Fruit fly (Drosophila melanogaster) whole organism, embryonic: ENCODE results near the gene stg.

Source experiments
- Atf3 ChIP-seq: fragments of 200-800 bp; sonication (Bioruptor generic); optimal IDR thresholded peaks from 3 replicates; lab custom pipeline; 2016; ENCODE audit warnings: missing biosample characterization, missing genetic modification characterization
- C15 ChIP-seq: fragments of 200-800 bp; sonication (Bioruptor generic); IDR thresholded peaks from 3 replicates; pipeline ENCODE4 v1.3.6; 2022; ENCODE audit warnings: missing biosample characterization, missing genetic modification characterization
- CG10462 ChIP-seq: fragments of 200-800 bp; sonication (Bioruptor generic); optimal IDR thresholded peaks from 2 replicates; lab custom pipeline; 2016; ENCODE audit warnings: missing biosample characterization, missing genetic modification characterization
- CG11085 ChIP-seq: fragments of 200-800 bp; sonication (Bioruptor generic); IDR thresholded peaks from 2 replicates; pipeline ENCODE4 v1.3.6; 2022; ENCODE audit warnings: missing biosample characterization, missing genetic modification characterization
- CG11696 ChIP-seq: fragments of 200-800 bp; sonication (Bioruptor generic); IDR thresholded peaks from 2 replicates; pipeline ENCODE4 v1.3.6; 2022; ENCODE audit warnings: missing biosample characterization, missing genetic modification characterization
- CG12391 ChIP-seq: fragments of 200-800 bp; sonication (Bioruptor generic); optimal IDR thresholded peaks from 3 replicates; lab custom pipeline; 2018; ENCODE audit warnings: missing biosample characterization, mild to moderate bottlenecking, missing genetic modification characterization, moderate library complexity
- CG12769 ChIP-seq: fragments of 200-800 bp; sonication (Bioruptor generic); optimal IDR thresholded peaks from 2 replicates; lab custom pipeline; 2019; ENCODE audit warnings: missing biosample characterization, mild to moderate bottlenecking, missing genetic modification characterization, moderate library complexity
- CG13624 ChIP-seq: fragments of 200-800 bp; sonication (Bioruptor generic); optimal IDR thresholded peaks from 2 replicates; lab custom pipeline; 2016; ENCODE audit warnings: missing biosample characterization, missing genetic modification characterization
- CG14050 ChIP-seq: fragments of 200-800 bp; sonication (Bioruptor generic); IDR thresholded peaks from 3 replicates; pipeline ENCODE4 v1.3.6; 2022; ENCODE audit warnings: missing biosample characterization, missing genetic modification characterization
- CG15073 ChIP-seq: fragments of 200-800 bp; sonication (Bioruptor generic); optimal IDR thresholded peaks from 2 replicates; lab custom pipeline; 2016; ENCODE audit warnings: missing biosample characterization, missing genetic modification characterization
- CG17385 ChIP-seq: fragments of 200-800 bp; sonication (Bioruptor generic); optimal IDR thresholded peaks from 3 replicates; lab custom pipeline; 2018; ENCODE audit warnings: missing biosample characterization, mild to moderate bottlenecking, missing genetic modification characterization
- CG1832 ChIP-seq: fragments of 200-800 bp; sonication (Bioruptor generic); optimal IDR thresholded peaks from 2 replicates; lab custom pipeline; 2017; ENCODE audit warnings: missing biosample characterization, mild to moderate bottlenecking, missing genetic modification characterization, inconsistent platforms
- CG18619 ChIP-seq: fragments of 200-800 bp; sonication (Bioruptor generic); optimal IDR thresholded peaks from 3 replicates; lab custom pipeline; 2017; ENCODE audit warnings: missing biosample characterization, mild to moderate bottlenecking, missing genetic modification characterization
- CG2712 ChIP-seq: fragments of 200-800 bp; optimal IDR thresholded peaks from 3 replicates; lab custom pipeline; 2019; ENCODE audit warnings: missing biosample characterization, mild to moderate bottlenecking, missing genetic modification characterization, moderate library complexity
- CG4282 ChIP-seq: fragments of 200-800 bp; sonication (Bioruptor generic); optimal IDR thresholded peaks from 2 replicates; lab custom pipeline; 2016; ENCODE audit warnings: missing biosample characterization, missing genetic modification characterization
- CG8089 ChIP-seq: fragments of 200-800 bp; sonication (Bioruptor generic); optimal IDR thresholded peaks from 3 replicates; lab custom pipeline; 2016; ENCODE audit warnings: missing biosample characterization, missing genetic modification characterization
- CG8388 ChIP-seq: fragments of 200-800 bp; sonication (Bioruptor generic); optimal IDR thresholded peaks from 2 replicates; lab custom pipeline; 2019; ENCODE audit warnings: missing biosample characterization, mild to moderate bottlenecking, missing genetic modification characterization, moderate library complexity
- CG9817 ChIP-seq: fragments of 200-800 bp; sonication (Bioruptor generic); optimal IDR thresholded peaks from 2 replicates; lab custom pipeline; 2018; ENCODE audit warnings: missing biosample characterization, mild to moderate bottlenecking, missing genetic modification characterization, moderate library complexity
- Camta ChIP-seq: fragments of 200-800 bp; sonication (Bioruptor generic); optimal IDR thresholded peaks from 2 replicates; lab custom pipeline; 2016; ENCODE audit warnings: missing biosample characterization, missing genetic modification characterization
- Doc2 ChIP-seq: fragments of 200-800 bp; sonication (Bioruptor generic); IDR thresholded peaks from 2 replicates; pipeline ENCODE4 v1.3.6; 2022; ENCODE audit warnings: missing biosample characterization, missing genetic modification characterization
- Dp ChIP-seq: fragments of 200-800 bp; sonication (Bioruptor generic); optimal IDR thresholded peaks from 2 replicates; lab custom pipeline; 2018; ENCODE audit warnings: missing biosample characterization, mild to moderate bottlenecking, missing genetic modification characterization, moderate library complexity
- Elba2 ChIP-seq: fragments of 200-800 bp; sonication (Bioruptor generic); optimal IDR thresholded peaks from 3 replicates; lab custom pipeline; 2016; ENCODE audit warnings: missing biosample characterization, missing genetic modification characterization
- Fer3 ChIP-seq: fragments of 200-800 bp; sonication (Bioruptor generic); optimal IDR thresholded peaks from 2 replicates; lab custom pipeline; 2018; ENCODE audit warnings: missing biosample characterization, mild to moderate bottlenecking, missing genetic modification characterization, moderate library complexity
- Gug ChIP-seq: fragments of 200-800 bp; sonication (Bioruptor generic); IDR thresholded peaks from 4 replicates; pipeline ENCODE4 v1.3.6; 2022; ENCODE audit warnings: missing biosample characterization, missing genetic modification characterization
- Lhr ChIP-seq: fragments of 200-800 bp; sonication (Bioruptor generic); optimal IDR thresholded peaks from 3 replicates; lab custom pipeline; 2017; ENCODE audit warnings: mild to moderate bottlenecking, missing biosample characterization, missing genetic modification reagents, missing genetic modification characterization
- NK7.1 ChIP-seq: fragments of 200-800 bp; sonication (Bioruptor generic); optimal IDR thresholded peaks from 3 replicates; lab custom pipeline; 2016; ENCODE audit warnings: missing biosample characterization, missing genetic modification characterization
- Nf-YC ChIP-seq: fragments of 200-800 bp; optimal IDR thresholded peaks from 3 replicates; lab custom pipeline; 2019; ENCODE audit warnings: missing biosample characterization, mild to moderate bottlenecking, missing genetic modification characterization, moderate library complexity
- Ptx1 ChIP-seq: fragments of 200-800 bp; sonication (Bioruptor generic); IDR thresholded peaks from 2 replicates; pipeline ENCODE4 v1.3.6; 2022; ENCODE audit warnings: missing biosample characterization, missing genetic modification characterization
- Ravus ChIP-seq: fragments of 200-800 bp; sonication (Bioruptor generic); IDR thresholded peaks from 2 replicates; pipeline ENCODE4 v1.3.6; 2022; ENCODE audit warnings: missing biosample characterization, missing genetic modification characterization
- Spps ChIP-seq: fragments of 200-800 bp; sonication (Bioruptor generic); optimal IDR thresholded peaks from 2 replicates; lab custom pipeline; 2018; ENCODE audit warnings: missing biosample characterization, mild to moderate bottlenecking, missing genetic modification characterization
- al ChIP-seq: fragments of 200-800 bp; sonication (Bioruptor generic); IDR thresholded peaks from 2 replicates; pipeline ENCODE4 v1.3.6; 2022; ENCODE audit warnings: missing biosample characterization, missing genetic modification characterization
- aop ChIP-seq: fragments of 200-800 bp; sonication (Bioruptor generic); IDR thresholded peaks from 2 replicates; pipeline ENCODE4 v1.3.6; 2022; ENCODE audit warnings: missing biosample characterization, missing genetic modification characterization
- ap ChIP-seq: fragments of 200-800 bp; sonication (Bioruptor generic); IDR thresholded peaks from 2 replicates; pipeline ENCODE4 v1.3.6; 2022; ENCODE audit warnings: missing biosample characterization, missing genetic modification characterization
- cg ChIP-seq: fragments of 200-800 bp; sonication (Bioruptor generic); optimal IDR thresholded peaks from 3 replicates; lab custom pipeline; 2019; ENCODE audit warnings: missing biosample characterization, mild to moderate bottlenecking, missing genetic modification characterization, moderate library complexity
- danr ChIP-seq: fragments of 200-800 bp; sonication (Bioruptor generic); IDR thresholded peaks from 2 replicates; pipeline ENCODE4 v1.3.6; 2022; ENCODE audit warnings: missing biosample characterization, missing genetic modification characterization
- dmrt11E ChIP-seq: fragments of 200-800 bp; sonication (Bioruptor generic); optimal IDR thresholded peaks from 3 replicates; lab custom pipeline; 2018; ENCODE audit warnings: missing biosample characterization, mild to moderate bottlenecking, missing genetic modification characterization, moderate library complexity
- emc ChIP-seq: fragments of 200-800 bp; sonication (Bioruptor generic); optimal IDR thresholded peaks from 2 replicates; lab custom pipeline; 2016; ENCODE audit warnings: missing biosample characterization, missing genetic modification characterization
- eyg ChIP-seq: fragments of 200-800 bp; sonication (Bioruptor generic); optimal IDR thresholded peaks from 3 replicates; lab custom pipeline; 2016; ENCODE audit warnings: missing biosample characterization, missing genetic modification characterization
- h ChIP-seq: fragments of >200 bp; optimal IDR thresholded peaks from 2 replicates; lab custom pipeline; 2017
- her ChIP-seq: fragments of 200-800 bp; sonication (Bioruptor generic); optimal IDR thresholded peaks from 2 replicates; lab custom pipeline; 2016; ENCODE audit warnings: missing biosample characterization, missing genetic modification characterization
- ind ChIP-seq: fragments of 200-800 bp; sonication (Bioruptor generic); optimal IDR thresholded peaks from 3 replicates; lab custom pipeline; 2016; ENCODE audit warnings: missing biosample characterization, missing genetic modification characterization
- jigr1 ChIP-seq: fragments of 200-800 bp; sonication (Bioruptor generic); IDR thresholded peaks from 3 replicates; pipeline ENCODE4 v1.3.6; 2022; ENCODE audit warnings: missing biosample characterization, missing genetic modification characterization
- knrl ChIP-seq: fragments of 200-800 bp; sonication (Bioruptor generic); IDR thresholded peaks from 3 replicates; pipeline ENCODE4 v1.3.6; 2022; ENCODE audit warnings: missing biosample characterization, missing genetic modification characterization; ENCODE audit not compliant: partially characterized antibody
- lab ChIP-seq: fragments of 200-800 bp; sonication (Bioruptor generic); optimal IDR thresholded peaks from 3 replicates; lab custom pipeline; 2017; ENCODE audit warnings: missing biosample characterization, missing genetic modification characterization, mild to moderate bottlenecking, moderate library complexity, missing genetic modification reagents
- lov ChIP-seq, 2 experiments: fragments of 200-800 bp in 1 of 2; fragments of >200 bp in 1 of 2; sonication (Bioruptor generic) in 1 of 2; IDR thresholded peaks in 1 of 2; optimal IDR thresholded peaks in 1 of 2; 2 replicates in 1 of 2; 3 replicates in 1 of 2; pipeline versions ENCODE4 v1.3.6 to Lab custom; 2017 to 2022; ENCODE audit warnings: missing biosample characterization in 1 of 2, missing genetic modification characterization in 1 of 2
- mld ChIP-seq: fragments of 200-800 bp; sonication (Bioruptor generic); IDR thresholded peaks from 3 replicates; pipeline ENCODE4 v1.3.6; 2022; ENCODE audit warnings: missing biosample characterization, missing genetic modification characterization; ENCODE audit not compliant: partially characterized antibody
- phol ChIP-seq: fragments of 200-800 bp; sonication (Bioruptor generic); optimal IDR thresholded peaks from 3 replicates; lab custom pipeline; 2018; ENCODE audit warnings: missing biosample characterization, mild to moderate bottlenecking, missing genetic modification characterization, moderate library complexity
- ranshi ChIP-seq: fragments of 200-800 bp; sonication (Bioruptor generic); IDR thresholded peaks from 2 replicates; pipeline ENCODE4 v1.3.6; 2022; ENCODE audit warnings: missing biosample characterization, missing genetic modification characterization
- run ChIP-seq: fragments of 200-800 bp; sonication (Bioruptor generic); optimal IDR thresholded peaks from 3 replicates; lab custom pipeline; 2018; ENCODE audit warnings: missing biosample characterization, mild to moderate bottlenecking, missing genetic modification characterization
- sna ChIP-seq: fragments of 200-800 bp; sonication (Bioruptor generic); IDR thresholded peaks from 2 replicates; pipeline ENCODE4 v1.3.6; 2022; ENCODE audit warnings: missing biosample characterization, missing genetic modification characterization; ENCODE audit not compliant: partially characterized antibody
- zfh2 ChIP-seq: fragments of 200-800 bp; sonication (Bioruptor generic); optimal IDR thresholded peaks from 2 replicates; lab custom pipeline; 2016; ENCODE audit warnings: missing biosample characterization, missing genetic modification characterization

Gene stg

DNA sequence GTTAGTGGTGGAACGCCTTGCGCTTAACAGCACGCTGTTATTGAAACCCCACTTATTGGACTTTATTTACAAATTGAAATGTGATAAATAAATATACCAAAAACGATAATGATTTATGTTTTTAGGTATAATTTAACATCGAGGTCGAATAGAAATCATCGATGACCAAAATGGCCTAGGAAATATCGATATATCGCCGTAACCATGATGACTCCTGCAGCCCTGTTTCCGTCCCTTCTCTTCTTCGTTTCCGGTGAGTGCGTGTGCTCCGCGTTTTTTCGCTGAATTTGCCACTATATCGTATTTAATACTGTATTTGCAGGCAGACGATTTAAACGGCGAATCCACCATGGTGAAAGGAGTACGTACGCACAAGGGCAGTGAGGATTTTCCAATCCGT is 35.7 kb downstream of the stg start, which contains the start of gene eEF1gamma (continued):
- TF ChIP-seq CG18619 (GFP tag; lab: Kevin White, UChicago) = peak; percentile 98
- TF ChIP-seq Atf3 (GFP tag; lab: Kevin White, UChicago) = peak; percentile 91
- TF ChIP-seq CG2712 (tag; lab: Kevin White, UChicago) = peak; percentile 91
- TF ChIP-seq Doc2 (GFP tag; lab: Robert Waterston, UW) = 0 out of 2 replicates have a peak, but pooled peaks have one; percentile 54
- peak; percentile 90 for TF ChIP-seq CG8388 (GFP tag; lab: Kevin White, UChicago)
- TF ChIP-seq h (lab: Kevin White, UChicago) = no peak
- TF ChIP-seq al = peak; percentile 91
- peak; percentile 94 for TF ChIP-seq eyg (GFP tag; lab: Kevin White, UChicago)
- TF ChIP-seq ap (GFP tag; lab: Robert Waterston, UW) = peak; percentile 94
- peak; percentile 15 for TF ChIP-seq CG15073
- TF ChIP-seq knrl = peak; percentile 94
- peak; percentile 94 for TF ChIP-seq CG14050 (GFP tag; lab: Robert Waterston, UW)
- TF ChIP-seq CG8089 = peak; percentile 97
- TF ChIP-seq CG12391 = peak; percentile 95
- TF ChIP-seq CG9817 (tag; lab: Kevin White, UChicago) = peak; percentile 92
- TF ChIP-seq NK7.1 (GFP tag; lab: Kevin White, UChicago) = peak; percentile 97
- TF ChIP-seq C15 = peak; percentile 93
- peak; percentile 97 for TF ChIP-seq phol (tag; lab: Kevin White, UChicago)
- TF ChIP-seq danr = peak; percentile 80
- TF ChIP-seq CG10462 = peak; percentile 90
- TF ChIP-seq emc (GFP tag; lab: Kevin White, UChicago) = peak; percentile 94
- TF ChIP-seq Camta (GFP tag; lab: Kevin White, UChicago) = peak; percentile 96
- peak; percentile 64 for TF ChIP-seq Ravus
- TF ChIP-seq Nf-YC (tag; lab: Kevin White, UChicago) = peak; percentile 81
- TF ChIP-seq CG13624 = peak; percentile 97
- TF ChIP-seq Lhr (GFP tag; lab: Kevin White, UChicago) = peak; percentile 91
- peak; percentile 95 for TF ChIP-seq CG11085 (GFP tag; lab: Robert Waterston, UW)
- TF ChIP-seq Dp (GFP tag; lab: Kevin White, UChicago) = peak; percentile 52
- TF ChIP-seq run (tag; lab: Kevin White, UChicago) = peak; percentile 82
- no peak for TF ChIP-seq aop
- TF ChIP-seq Gug = peak; percentile 77
- TF ChIP-seq sna (GFP tag; lab: Robert Waterston, UW) = peak; percentile 88
- TF ChIP-seq CG12769 (tag; lab: Kevin White, UChicago) = peak; percentile 90
- TF ChIP-seq zfh2 (GFP tag; lab: Kevin White, UChicago) = peak; percentile 87
- TF ChIP-seq jigr1 (GFP tag; lab: Robert Waterston, UW) = no peak
- TF ChIP-seq lov (optimal IDR thresholded peaks at IDR 0.05; lab: Kevin White, UChicago) = no peak
- peak; percentile 98 for TF ChIP-seq lov (GFP tag; IDR thresholded peaks at IDR 0.05; lab: Robert Waterston, UW)
- peak; percentile 96 for TF ChIP-seq CG17385 (GFP tag; lab: Kevin White, UChicago)
- peak; percentile 91 for TF ChIP-seq Ptx1 (GFP tag; lab: Robert Waterston, UW)
- peak; percentile 83 for TF ChIP-seq CG11696
- TF ChIP-seq Fer3 = peak; percentile 95
- TF ChIP-seq cg (GFP tag; lab: Kevin White, UChicago) = no peak
- peak; percentile 92 for TF ChIP-seq ranshi (GFP tag; lab: Robert Waterston, UW)
- TF ChIP-seq CG4282 (GFP tag; lab: Kevin White, UChicago) = peak; percentile 82
- TF ChIP-seq CG1832 = no peak
- TF ChIP-seq her (GFP tag; lab: Kevin White, UChicago) = peak; percentile 94
- peak; percentile 79 for TF ChIP-seq Spps (tag; lab: Kevin White, UChicago)
- TF ChIP-seq lab (GFP tag; lab: Kevin White, UChicago) = peak; percentile 98
- TF ChIP-seq ind = peak; percentile 82
- peak; percentile 91 for TF ChIP-seq dmrt11E (tag; lab: Kevin White, UChicago)
- peak; percentile 70 for TF ChIP-seq Elba2
- TF ChIP-seq mld (GFP tag; lab: Robert Waterston, UW) = peak; percentile 89
